Worm (Caenorhabditis elegans) whole organism, L2 larva: Measurements from ENCODE around the gene Y17D7B.2.

Experiments used
- ZK546.5 ChIP-seq: sonication (generic microtip); optimal IDR thresholded peaks from 2 replicates; lab custom pipeline; 2017; ENCODE audit warnings: missing biosample characterization, missing genetic modification characterization
- blmp-1 ChIP-seq: sonication (generic microtip); optimal IDR thresholded peaks from 2 replicates; lab custom pipeline; 2017; ENCODE audit warnings: missing genetic modification characterization, mild to moderate bottlenecking, missing compliant biosample characterization, antibody characterized with exemption, moderate library complexity; ENCODE audit not compliant: insufficient read depth
- egl-27 ChIP-seq: sonication (generic microtip); optimal IDR thresholded peaks from 3 replicates; lab custom pipeline; 2017; ENCODE audit warnings: missing biosample characterization, missing genetic modification reagents, missing genetic modification characterization
- mbf-1 ChIP-seq: sonication (generic microtip); optimal IDR thresholded peaks from 2 replicates; lab custom pipeline; 2017; ENCODE audit warnings: missing biosample characterization, missing genetic modification characterization
- nhr-21 ChIP-seq: fragments of 150-350 bp; optimal IDR thresholded peaks from 2 replicates; lab custom pipeline; 2014; ENCODE audit warnings: missing biosample characterization, missing genetic modification characterization
- nhr-23 ChIP-seq: fragments of 150-350 bp; optimal IDR thresholded peaks from 2 replicates; lab custom pipeline; 2014; ENCODE audit warnings: missing biosample characterization, missing genetic modification reagents, missing genetic modification characterization
- nhr-77 ChIP-seq: fragments of 150-350 bp; optimal IDR thresholded peaks from 2 replicates; lab custom pipeline; 2014; ENCODE audit warnings: missing biosample characterization, missing genetic modification characterization
- unc-39 ChIP-seq: fragments of 150-350 bp; optimal IDR thresholded peaks from 2 replicates; lab custom pipeline; 2014; ENCODE audit warnings: missing biosample characterization, missing genetic modification characterization
- ztf-11 ChIP-seq: sonication (generic microtip); optimal IDR thresholded peaks from 2 replicates; lab custom pipeline; 2017; ENCODE audit warnings: missing biosample characterization, missing genetic modification characterization

DNA sequence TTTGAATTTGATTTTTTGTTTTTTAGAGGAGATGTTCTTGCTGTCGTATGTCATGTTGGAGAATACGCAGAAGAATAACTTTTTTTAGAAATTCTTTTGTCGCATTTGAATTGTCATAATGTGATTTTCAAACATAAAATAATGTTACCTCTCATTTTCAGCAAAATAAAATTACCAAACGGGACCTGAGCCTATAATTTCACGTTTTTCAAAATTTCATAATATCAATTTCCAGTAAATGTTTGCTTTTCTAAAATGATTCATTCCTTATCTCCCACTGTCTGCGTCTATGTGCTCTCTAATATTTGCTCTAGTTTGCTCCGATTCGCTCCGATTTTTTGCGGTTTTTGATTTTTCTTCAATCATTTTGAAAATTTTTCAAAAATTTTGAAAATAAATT, 3.1 kb downstream of the Y17D7B.2 start, which contains the start of gene nhr-231:
- TF ChIP-seq unc-39 (tag; lab: Kevin White, UChicago) (no peak), ztf-11 (tag; lab: Kevin White, UChicago) (no peak), nhr-77 (tag; lab: Kevin White, UChicago) (no peak), mbf-1 (tag; lab: Kevin White, UChicago) (no peak), ZK546.5 (tag; lab: Kevin White, UChicago) (no peak), blmp-1 (tag; lab: Kevin White, UChicago) (no peak), egl-27 (tag; lab: Kevin White, UChicago) (no peak), nhr-21 (tag; lab: Kevin White, UChicago) (no peak), nhr-23 (tag; lab: Kevin White, UChicago) (no peak)
